Fruit fly (Drosophila melanogaster): Measurements from ENCODE around the gene CG32983.

dm6 chr2L:8915709-8916108, 50.1 kb downstream of the CG32983 start:
- TF ChIP-seq lola (GFP tag; optimal IDR thresholded peaks at IDR 0.05) = no peak
- TF ChIP-seq pan (optimal IDR thresholded peaks at IDR 0.05) = no peak
- TF ChIP-seq fru (GFP tag; optimal IDR thresholded peaks at IDR 0.05) = no peak
- no peak for TF ChIP-seq br (GFP tag; optimal IDR thresholded peaks at IDR 0.05)
- no peak for TF ChIP-seq Abd-B (GFP tag; optimal IDR thresholded peaks at IDR 0.05)
- no peak for TF ChIP-seq rgr (GFP tag; optimal IDR thresholded peaks at IDR 0.05)
- no peak for TF ChIP-seq OdsH (GFP tag; optimal IDR thresholded peaks at IDR 0.05)
- TF ChIP-seq psq (GFP tag; optimal IDR thresholded peaks at IDR 0.05) = no peak
- no peak for TF ChIP-seq sage (GFP tag; optimal IDR thresholded peaks at IDR 0.05)

Measured in whole organism, wandering third instar larva.